Worm (Caenorhabditis elegans) whole organism, L3 larva: Measurements from ENCODE around the gene spds-1.

ENCODE experiments used
- aly-2 ChIP-seq: fragments of 150-350 bp; optimal IDR thresholded peaks from 2 replicates; lab custom pipeline; 2014; ENCODE audit warnings: missing biosample characterization, missing genetic modification characterization
- ceh-82 ChIP-seq: fragments of 150-350 bp; optimal IDR thresholded peaks from 2 replicates; lab custom pipeline; 2014; ENCODE audit warnings: missing biosample characterization, missing genetic modification characterization
- ceh-9 ChIP-seq: sonication (generic microtip); optimal IDR thresholded peaks from 2 replicates; lab custom pipeline; 2018; ENCODE audit warnings: missing biosample characterization, missing genetic modification characterization
- egl-27 ChIP-seq: sonication (generic microtip); optimal IDR thresholded peaks from 4 replicates; lab custom pipeline; 2017; ENCODE audit warnings: missing biosample characterization, missing genetic modification reagents, missing genetic modification characterization
- fkh-10 ChIP-seq: sonication (generic microtip); optimal IDR thresholded peaks from 2 replicates; lab custom pipeline; 2017; ENCODE audit warnings: missing biosample characterization, missing genetic modification reagents, missing genetic modification characterization
- mdl-1 ChIP-seq: fragments of 150-350 bp; optimal IDR thresholded peaks from 2 replicates; lab custom pipeline; 2014; ENCODE audit warnings: missing biosample characterization, missing genetic modification characterization
- nfya-1 ChIP-seq: sonication (generic microtip); optimal IDR thresholded peaks from 2 replicates; lab custom pipeline; 2017; ENCODE audit warnings: missing genetic modification characterization, mild to moderate bottlenecking, missing compliant biosample characterization, antibody characterized with exemption, moderate library complexity; ENCODE audit not compliant: insufficient read depth
- nhr-11 ChIP-seq: fragments of 150-350 bp; optimal IDR thresholded peaks from 2 replicates; lab custom pipeline; 2014; ENCODE audit warnings: missing biosample characterization, missing genetic modification characterization
- nhr-28 ChIP-seq: fragments of 150-350 bp; optimal IDR thresholded peaks from 2 replicates; lab custom pipeline; 2014; ENCODE audit warnings: missing biosample characterization, missing genetic modification characterization
- nhr-76 ChIP-seq: fragments of 150-350 bp; sonication (generic microtip); optimal IDR thresholded peaks from 5 replicates; lab custom pipeline; 2014; ENCODE audit warnings: missing biosample characterization, missing genetic modification characterization
- pha-4 ChIP-seq: fragments of 150-350 bp; optimal IDR thresholded peaks from 2 replicates; lab custom pipeline; 2014; ENCODE audit warnings: missing biosample characterization, missing genetic modification reagents, missing genetic modification characterization
- skn-1 ChIP-seq: fragments of 150-350 bp; optimal IDR thresholded peaks from 2 replicates; lab custom pipeline; 2014; ENCODE audit warnings: missing biosample characterization, missing genetic modification characterization
- unc-62 ChIP-seq: fragments of 150-350 bp; sonication (generic microtip); optimal IDR thresholded peaks from 4 replicates; lab custom pipeline; 2014; ENCODE audit warnings: missing biosample characterization, missing genetic modification reagents, missing genetic modification characterization
- ztf-4 ChIP-seq: fragments of 150-350 bp; optimal IDR thresholded peaks from 2 replicates; lab custom pipeline; 2014; ENCODE audit warnings: missing biosample characterization, missing genetic modification characterization

DNA sequence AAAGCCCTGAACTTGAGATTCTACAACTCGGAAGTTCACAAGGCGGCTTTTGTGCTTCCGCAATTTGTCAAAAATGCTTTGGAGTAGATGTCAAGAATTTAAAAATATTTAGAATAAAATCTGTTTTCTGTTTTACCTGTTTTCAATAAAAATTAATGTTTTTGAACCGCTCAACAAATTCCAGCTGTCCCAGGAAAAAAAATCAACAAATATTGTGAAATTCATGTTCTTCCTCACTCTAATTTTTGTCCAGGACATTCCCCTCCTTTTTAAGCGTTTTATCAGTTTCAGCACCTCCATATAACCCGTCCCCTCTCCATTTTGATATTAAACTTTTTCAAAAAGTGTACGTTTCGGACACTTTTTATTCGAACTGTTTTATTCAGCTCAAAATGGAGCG lies 4.0 kb downstream of the spds-1 start, which contains the start of gene Y46G5A.20:
- TF ChIP-seq unc-62 (GFP tag; lab: Kevin White, UChicago), result no peak
- TF ChIP-seq egl-27 (tag; lab: Kevin White, UChicago), result no peak
- TF ChIP-seq aly-2, result no peak
- TF ChIP-seq skn-1 (tag; lab: Kevin White, UChicago), result no peak
- TF ChIP-seq nfya-1 (tag; lab: Kevin White, UChicago), result no peak
- TF ChIP-seq pha-4, result peak; percentile 14
- no peak for TF ChIP-seq nhr-28 (tag; lab: Kevin White, UChicago)
- no peak for TF ChIP-seq mdl-1
- TF ChIP-seq fkh-10 (GFP tag; lab: Kevin White, UChicago), result no peak
- TF ChIP-seq nhr-11 (tag; lab: Kevin White, UChicago), result no peak
- no peak for TF ChIP-seq ceh-9 (tag; lab: Kevin White, UChicago)
- no peak for TF ChIP-seq ceh-82 (tag; lab: Kevin White, UChicago)
- no peak for TF ChIP-seq nhr-76
- TF ChIP-seq ztf-4 (tag; lab: Kevin White, UChicago), result no peak
